Worm (Caenorhabditis elegans) whole organism, mixed stage, embryonic: ENCODE data around the gene M04B2.2.

Experiments
- bed-3 ChIP-seq: fragments of 200-800 bp; sonication (Bioruptor generic); optimal IDR thresholded peaks from 3 replicates; lab custom pipeline; 2018; ENCODE audit warnings: mild to moderate bottlenecking, missing genetic modification characterization, moderate library complexity, missing compliant biosample characterization
- blmp-1 ChIP-seq: fragments of 150-350 bp; optimal IDR thresholded peaks from 2 replicates; lab custom pipeline; 2014; ENCODE audit warnings: missing biosample characterization, missing genetic modification characterization
- ceh-39 ChIP-seq: fragments of 150-350 bp; optimal IDR thresholded peaks from 2 replicates; lab custom pipeline; 2014; ENCODE audit warnings: missing biosample characterization, missing genetic modification characterization
- ceh-43 ChIP-seq: fragments of 200-800 bp; sonication (Bioruptor generic); optimal IDR thresholded peaks from 2 replicates; lab custom pipeline; 2018; ENCODE audit warnings: mild to moderate bottlenecking, missing genetic modification characterization, moderate library complexity, missing compliant biosample characterization
- ceh-83 ChIP-seq: fragments of 200-800 bp; sonication (Bioruptor generic); optimal IDR thresholded peaks from 2 replicates; lab custom pipeline; 2018; ENCODE audit warnings: mild to moderate bottlenecking, missing genetic modification characterization, missing compliant biosample characterization
- ces-1 ChIP-seq: fragments of 150-350 bp; optimal IDR thresholded peaks from 2 replicates; lab custom pipeline; 2014; ENCODE audit warnings: missing biosample characterization, missing genetic modification reagents, missing genetic modification characterization
- cnd-1 ChIP-seq: fragments of 200-800 bp; sonication (Bioruptor generic); optimal IDR thresholded peaks from 2 replicates; lab custom pipeline; 2018; ENCODE audit warnings: mild to moderate bottlenecking, missing genetic modification characterization, missing compliant biosample characterization
- drap-1 ChIP-seq: fragments of 200-800 bp; sonication (Bioruptor generic); optimal IDR thresholded peaks from 3 replicates; lab custom pipeline; 2018; ENCODE audit warnings: mild to moderate bottlenecking, missing genetic modification characterization, missing compliant biosample characterization
- elt-1 ChIP-seq: sonication (generic microtip); optimal IDR thresholded peaks from 2 replicates; lab custom pipeline; 2017; ENCODE audit warnings: missing genetic modification characterization, mild to moderate bottlenecking, missing compliant biosample characterization, antibody characterized with exemption, moderate library complexity, borderline replicate concordance; ENCODE audit not compliant: insufficient read depth
- elt-3 ChIP-seq: fragments of 150-350 bp; optimal IDR thresholded peaks from 2 replicates; lab custom pipeline; 2014; ENCODE audit warnings: missing biosample characterization, missing genetic modification characterization
- flh-1 ChIP-seq: fragments of 200-800 bp; sonication (Bioruptor generic); optimal IDR thresholded peaks from 2 replicates; lab custom pipeline; 2018; ENCODE audit warnings: mild to moderate bottlenecking, missing genetic modification characterization, moderate library complexity, missing compliant biosample characterization
- ham-2 ChIP-seq: fragments of 200-800 bp; sonication (Bioruptor generic); optimal IDR thresholded peaks from 2 replicates; lab custom pipeline; 2018; ENCODE audit warnings: mild to moderate bottlenecking, missing genetic modification characterization, missing compliant biosample characterization
- hlh-1 ChIP-seq: fragments of 150-350 bp; optimal IDR thresholded peaks from 2 replicates; lab custom pipeline; 2014; ENCODE audit warnings: missing biosample characterization, missing genetic modification reagents, missing genetic modification characterization
- lin-13 ChIP-seq: fragments of 150-350 bp; optimal IDR thresholded peaks from 2 replicates; lab custom pipeline; 2014; ENCODE audit warnings: missing biosample characterization, missing genetic modification characterization
- lin-32 ChIP-seq: fragments of 200-800 bp; sonication (Bioruptor generic); optimal IDR thresholded peaks from 2 replicates; lab custom pipeline; 2018; ENCODE audit warnings: mild to moderate bottlenecking, missing genetic modification characterization, missing compliant biosample characterization
- lsy-2 ChIP-seq: fragments of 150-350 bp; optimal IDR thresholded peaks from 2 replicates; lab custom pipeline; 2014; ENCODE audit warnings: missing biosample characterization, missing genetic modification characterization
- mab-5 ChIP-seq: fragments of 150-350 bp; optimal IDR thresholded peaks from 2 replicates; lab custom pipeline; 2014; ENCODE audit warnings: missing biosample characterization, missing genetic modification characterization
- mep-1 ChIP-seq: fragments of 150-350 bp; optimal IDR thresholded peaks from 2 replicates; lab custom pipeline; 2017; ENCODE audit warnings: missing biosample characterization, missing genetic modification reagents, missing genetic modification characterization, inconsistent platforms
- mls-2 ChIP-seq: sonication (generic microtip); optimal IDR thresholded peaks from 2 replicates; lab custom pipeline; 2016; ENCODE audit warnings: mild to moderate bottlenecking, missing genetic modification characterization, moderate library complexity, missing compliant biosample characterization
- nhr-237 ChIP-seq: fragments of 150-350 bp; optimal IDR thresholded peaks from 2 replicates; lab custom pipeline; 2014; ENCODE audit warnings: missing biosample characterization, missing genetic modification characterization
- nhr-28 ChIP-seq: fragments of 150-350 bp; optimal IDR thresholded peaks from 2 replicates; lab custom pipeline; 2014; ENCODE audit warnings: missing biosample characterization, missing genetic modification characterization
- nhr-76 ChIP-seq: sonication (generic microtip); optimal IDR thresholded peaks from 2 replicates; lab custom pipeline; 2017; ENCODE audit warnings: missing biosample characterization, missing genetic modification characterization
- pha-4 ChIP-seq: fragments of 150-350 bp; optimal IDR thresholded peaks from 2 replicates; lab custom pipeline; 2018; ENCODE audit warnings: missing biosample characterization, missing genetic modification reagents, missing genetic modification characterization
- sem-2 ChIP-seq: fragments of 200-800 bp; sonication (Bioruptor generic); optimal IDR thresholded peaks from 2 replicates; lab custom pipeline; 2018; ENCODE audit warnings: mild to moderate bottlenecking, missing genetic modification characterization, missing compliant biosample characterization
- snpc-4 ChIP-seq: fragments of 150-350 bp; optimal IDR thresholded peaks from 2 replicates; lab custom pipeline; 2014; ENCODE audit warnings: missing biosample characterization, missing genetic modification characterization
- sptf-1 ChIP-seq: sonication (generic microtip); optimal IDR thresholded peaks from 2 replicates; lab custom pipeline; 2017; ENCODE audit warnings: mild to moderate bottlenecking, missing genetic modification characterization, moderate library complexity, missing compliant biosample characterization
- tbx-8 ChIP-seq: fragments of 200-800 bp; sonication (Bioruptor generic); optimal IDR thresholded peaks from 2 replicates; lab custom pipeline; 2018; ENCODE audit warnings: mild to moderate bottlenecking, missing genetic modification characterization, moderate library complexity, missing compliant biosample characterization
- unc-120 ChIP-seq: sonication (generic microtip); optimal IDR thresholded peaks from 2 replicates; lab custom pipeline; 2017; ENCODE audit warnings: missing genetic modification characterization, missing compliant biosample characterization; ENCODE audit not compliant: poor library complexity, severe bottlenecking
- unc-39 ChIP-seq: fragments of 150-350 bp; optimal IDR thresholded peaks from 2 replicates; lab custom pipeline; 2014; ENCODE audit warnings: missing biosample characterization, missing genetic modification characterization
- unc-62 ChIP-seq: fragments of 150-350 bp; optimal IDR thresholded peaks from 2 replicates; lab custom pipeline; 2014; ENCODE audit warnings: missing biosample characterization, missing genetic modification reagents, missing genetic modification characterization
- zip-8 ChIP-seq: fragments of 150-350 bp; optimal IDR thresholded peaks from 2 replicates; lab custom pipeline; 2014; ENCODE audit warnings: missing biosample characterization, missing genetic modification characterization
- ztf-11 ChIP-seq: fragments of 150-350 bp; optimal IDR thresholded peaks from 2 replicates; lab custom pipeline; 2014; ENCODE audit warnings: missing biosample characterization, missing genetic modification characterization

The M04B2.2 gene

ce11 chrIV:11492345-11492744 lies 35.5 kb upstream of the M04B2.2 start:
- no peak for TF ChIP-seq unc-39
- no peak for TF ChIP-seq bed-3 (GFP tag; lab: Kevin White, UChicago)
- TF ChIP-seq tbx-8 (GFP tag; lab: Kevin White, UChicago): no peak
- no peak for TF ChIP-seq flh-1
- no peak for TF ChIP-seq nhr-76 (tag; lab: Kevin White, UChicago)
- no peak for TF ChIP-seq sptf-1
- no peak for TF ChIP-seq ceh-83 (GFP tag; lab: Kevin White, UChicago)
- no peak for TF ChIP-seq elt-1 (tag; lab: Kevin White, UChicago)
- TF ChIP-seq ztf-11 (tag; lab: Kevin White, UChicago): no peak
- no peak for TF ChIP-seq lin-13 (tag; lab: Kevin White, UChicago)
- no peak for TF ChIP-seq snpc-4 (tag; lab: Kevin White, UChicago)
- no peak for TF ChIP-seq lin-32 (GFP tag; lab: Kevin White, UChicago)
- no peak for TF ChIP-seq nhr-237 (tag; lab: Kevin White, UChicago)
- no peak for TF ChIP-seq mls-2 (tag; lab: Kevin White, UChicago)
- no peak for TF ChIP-seq zip-8

- no peak for TF ChIP-seq lin-13 (tag; lab: Kevin White, UChicago)
- TF ChIP-seq flh-1: no peak
- TF ChIP-seq ham-2 (GFP tag; lab: Kevin White, UChicago): no peak
- TF ChIP-seq zip-8: no peak
- TF ChIP-seq mab-5 (tag; lab: Kevin White, UChicago): no peak
- TF ChIP-seq elt-3 (tag; lab: Kevin White, UChicago): no peak
- TF ChIP-seq cnd-1 (tag; lab: Kevin White, UChicago): no peak
- TF ChIP-seq elt-1 (tag; lab: Kevin White, UChicago): no peak
- no peak for TF ChIP-seq sem-2
- TF ChIP-seq nhr-76 (tag; lab: Kevin White, UChicago): no peak
- no peak for TF ChIP-seq snpc-4 (tag; lab: Kevin White, UChicago)
These were observed 34.0 kb upstream of the M04B2.2 start for ce11 chrIV:11493899-11494298.

DNA sequence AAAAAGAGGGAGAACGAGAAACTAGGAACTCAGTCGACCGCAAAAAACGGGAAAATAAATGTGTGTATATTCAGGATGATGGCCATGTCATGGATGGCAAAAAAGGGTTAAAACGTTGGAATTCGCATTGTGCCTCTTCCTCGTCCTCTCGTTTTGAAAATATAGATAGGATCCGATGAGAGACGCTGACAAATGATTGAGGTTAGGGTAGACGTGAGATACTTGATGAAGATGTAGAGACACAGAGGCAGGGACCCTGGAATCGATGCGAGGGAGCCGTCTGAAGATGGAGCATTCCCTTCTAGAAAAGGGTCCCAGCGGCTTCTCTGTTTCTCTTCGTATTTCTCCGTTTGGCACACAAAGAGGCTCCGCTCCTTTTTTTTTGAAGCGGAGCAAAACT lies 32.9 kb upstream of the M04B2.2 start:
- TF ChIP-seq sptf-1 (no peak), ces-1 (GFP tag; lab: Kevin White, UChicago) (peak; percentile 47)
- TF ChIP-seq, all 35 proteins: peak for 1

DNA sequence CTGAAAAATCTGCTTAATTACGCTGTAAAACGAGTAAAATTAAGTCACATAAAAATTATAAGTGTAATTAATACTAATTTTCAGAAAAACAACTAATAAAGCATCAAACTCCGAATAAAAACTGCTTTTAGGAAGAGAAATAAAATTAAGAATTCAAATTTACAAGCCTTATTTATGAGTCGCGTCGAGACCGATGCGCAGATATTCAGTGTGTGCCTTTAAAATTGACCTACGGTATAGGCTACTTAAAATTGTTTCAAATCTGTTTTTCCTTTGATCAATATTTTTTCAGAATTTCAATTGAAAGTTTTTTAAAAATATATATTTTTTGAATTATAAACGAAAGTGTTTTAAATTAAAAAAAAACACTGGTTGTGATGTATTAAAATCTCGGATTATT lies 29.7 kb upstream of the M04B2.2 start, which contains the start of gene sms-1:
sms-1 (minus strand) TSS at position 6 of the 400 bp plus-strand sequence.
- TF ChIP-seq unc-62 (GFP tag; lab: Kevin White, UChicago) (no peak), pha-4 (no peak)
- TF ChIP-seq, all 35 proteins: peak for 0

ce11 chrIV:11500421-11500820 lies 27.4 kb upstream of the M04B2.2 start, which contains the start of gene H21P03.10:
TSS of gene H21P03.10 (plus strand) at chrIV:11500721.
- no peak for TF ChIP-seq lin-13 (tag; lab: Kevin White, UChicago)
- TF ChIP-seq tbx-8 (GFP tag; lab: Kevin White, UChicago): no peak
- TF ChIP-seq flh-1: no peak
- TF ChIP-seq snpc-4 (tag; lab: Kevin White, UChicago): no peak
- no peak for TF ChIP-seq blmp-1 (tag; lab: Kevin White, UChicago)
- no peak for TF ChIP-seq ztf-11 (tag; lab: Kevin White, UChicago)
- no peak for TF ChIP-seq unc-39
- no peak for TF ChIP-seq zip-8
- TF ChIP-seq mep-1 (tag; lab: Kevin White, UChicago): no peak
- no peak for TF ChIP-seq lsy-2 (tag; lab: Kevin White, UChicago)
- TF ChIP-seq, all 35 proteins: peak for 0

DNA sequence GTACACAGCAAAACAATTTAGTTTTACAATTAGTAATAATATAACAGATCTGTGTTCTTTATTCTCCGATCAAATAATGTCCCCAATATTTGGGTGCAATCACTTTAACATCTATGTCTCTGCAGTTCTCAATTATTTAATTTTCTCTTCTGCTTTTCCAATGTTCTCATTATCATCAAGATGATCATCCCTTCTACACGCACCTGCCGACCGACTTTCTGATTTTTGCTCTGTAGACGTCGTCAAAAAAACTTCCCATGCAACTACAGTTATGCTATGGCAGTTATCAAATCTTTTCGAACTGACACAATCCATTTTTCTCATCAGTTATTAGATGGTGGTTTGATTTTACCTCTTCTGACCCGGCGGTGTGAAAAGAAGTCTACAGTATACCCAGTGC lies 24.2 kb upstream of the M04B2.2 start:
- TF ChIP-seq mab-5 (tag; lab: Kevin White, UChicago): no peak
- TF ChIP-seq sptf-1: no peak
- TF ChIP-seq nhr-28 (tag; lab: Kevin White, UChicago): no peak
- TF ChIP-seq unc-62 (GFP tag; lab: Kevin White, UChicago): no peak
- no peak for TF ChIP-seq bed-3 (GFP tag; lab: Kevin White, UChicago)
- no peak for TF ChIP-seq snpc-4 (tag; lab: Kevin White, UChicago)
- TF ChIP-seq flh-1: no peak
- TF ChIP-seq sem-2: no peak
- no peak for TF ChIP-seq ceh-39 (tag; lab: Kevin White, UChicago)
- TF ChIP-seq pha-4: no peak
- TF ChIP-seq elt-3 (tag; lab: Kevin White, UChicago): no peak
- no peak for TF ChIP-seq unc-120 (tag; lab: Kevin White, UChicago)
- TF ChIP-seq lin-13 (tag; lab: Kevin White, UChicago): no peak
- TF ChIP-seq drap-1 (GFP tag; lab: Kevin White, UChicago): no peak
- TF ChIP-seq lin-32 (GFP tag; lab: Kevin White, UChicago): no peak
- TF ChIP-seq ztf-11 (tag; lab: Kevin White, UChicago): no peak
- TF ChIP-seq ceh-43 (GFP tag; lab: Kevin White, UChicago): no peak
- TF ChIP-seq blmp-1 (tag; lab: Kevin White, UChicago): no peak
- no peak for TF ChIP-seq hlh-1 (tag; lab: Kevin White, UChicago)
- TF ChIP-seq, all 35 proteins: peak for 0
